Worm (Caenorhabditis elegans) whole organism, L1 larva: Measurements from ENCODE around the gene edg-1.

Experiments
- C16A3.4 ChIP-seq: fragments of 150-350 bp; optimal IDR thresholded peaks from 2 replicates; lab custom pipeline; 2014; ENCODE audit warnings: missing biosample characterization, missing genetic modification characterization
- C34B4.2 ChIP-seq: sonication (generic microtip); optimal IDR thresholded peaks from 2 replicates; lab custom pipeline; 2017; ENCODE audit warnings: mild to moderate bottlenecking, missing genetic modification characterization, missing compliant biosample characterization
- F16B12.6 ChIP-seq: fragments of 150-350 bp; optimal IDR thresholded peaks from 2 replicates; lab custom pipeline; 2014; ENCODE audit warnings: missing biosample characterization, missing genetic modification characterization
- aly-2 ChIP-seq: fragments of 150-350 bp; optimal IDR thresholded peaks from 2 replicates; lab custom pipeline; 2014; ENCODE audit warnings: missing biosample characterization, missing genetic modification characterization
- ama-1 ChIP-seq: fragments of 150-350 bp; optimal IDR thresholded peaks from 2 replicates; lab custom pipeline; 2014
- blmp-1 ChIP-seq: fragments of 150-350 bp; optimal IDR thresholded peaks from 2 replicates; lab custom pipeline; 2014; ENCODE audit warnings: missing biosample characterization, missing genetic modification characterization
- ceh-63 ChIP-seq: fragments of 200-800 bp; sonication (Bioruptor generic); optimal IDR thresholded peaks from 2 replicates; lab custom pipeline; 2018; ENCODE audit warnings: mild to moderate bottlenecking, missing genetic modification characterization, missing compliant biosample characterization
- ceh-8 ChIP-seq: fragments of 200-800 bp; sonication (Bioruptor generic); optimal IDR thresholded peaks from 2 replicates; lab custom pipeline; 2018; ENCODE audit warnings: mild to moderate bottlenecking, missing genetic modification characterization, moderate library complexity, missing compliant biosample characterization
- ceh-82 ChIP-seq, 3 experiments: fragments of 150-350 bp in 1 of 3; sonication (generic microtip) in 2 of 3; optimal IDR thresholded peaks; 2 replicates each; lab custom pipeline; 2014 to 2017; ENCODE audit warnings: missing biosample characterization in 3 of 3, missing genetic modification characterization in 3 of 3
- ces-1 ChIP-seq: fragments of 150-350 bp; optimal IDR thresholded peaks from 2 replicates; lab custom pipeline; 2014; ENCODE audit warnings: missing biosample characterization, missing genetic modification reagents, missing genetic modification characterization
- dpl-1 ChIP-seq, 3 experiments: fragments of 150-350 bp in 2 of 3; sonication (generic microtip) in 1 of 3; optimal IDR thresholded peaks; 2 replicates each; lab custom pipeline; 2014 to 2017; ENCODE audit warnings: missing biosample characterization in 3 of 3, missing genetic modification characterization in 3 of 3, missing genetic modification reagents in 3 of 3
- dsc-1 ChIP-seq: sonication (generic microtip); optimal IDR thresholded peaks from 2 replicates; lab custom pipeline; 2016; ENCODE audit warnings: mild to moderate bottlenecking, missing genetic modification characterization, missing compliant biosample characterization
- efl-1 ChIP-seq, 4 experiments: fragments of 150-350 bp; optimal IDR thresholded peaks in 3 of 4; peaks in 1 of 4; 1 replicate in 1 of 4; 2 replicates in 3 of 4; lab custom pipeline; 2014; ENCODE audit warnings: missing biosample characterization in 2 of 4, missing genetic modification characterization in 2 of 4, missing genetic modification reagents in 2 of 4
- elt-3 ChIP-seq, 6 experiments: fragments of 150-350 bp in 1 of 6; sonication (generic microtip); optimal IDR thresholded peaks; 2 replicates each; lab custom pipeline; 2017 to 2018; ENCODE audit warnings: missing biosample characterization in 6 of 6, missing genetic modification characterization in 6 of 6, inconsistent platforms in 1 of 6
- fkh-10 ChIP-seq: sonication (generic microtip); optimal IDR thresholded peaks from 2 replicates; lab custom pipeline; 2017; ENCODE audit warnings: missing biosample characterization, missing genetic modification reagents, missing genetic modification characterization
- fkh-8 ChIP-seq: sonication (generic microtip); optimal IDR thresholded peaks from 2 replicates; lab custom pipeline; 2016; ENCODE audit warnings: mild to moderate bottlenecking, missing genetic modification characterization, missing compliant biosample characterization
- fos-1 ChIP-seq: fragments of 150-350 bp; optimal IDR thresholded peaks from 2 replicates; lab custom pipeline; 2014; ENCODE audit warnings: missing biosample characterization, missing genetic modification characterization
- grh-1 ChIP-seq: fragments of 200-800 bp; sonication (Bioruptor generic); IDR thresholded peaks from 2 replicates; pipeline ENCODE4 v1.3.6; 2022; ENCODE audit warnings: missing genetic modification reagents, missing genetic modification characterization, missing compliant biosample characterization
- hpl-2 ChIP-seq: fragments of 150-350 bp; optimal IDR thresholded peaks from 2 replicates; lab custom pipeline; 2014; ENCODE audit warnings: missing biosample characterization, missing genetic modification reagents, missing genetic modification characterization
- irx-1 ChIP-seq: sonication (generic microtip); optimal IDR thresholded peaks from 2 replicates; lab custom pipeline; 2016; ENCODE audit warnings: missing genetic modification characterization, missing compliant biosample characterization
- isw-1 ChIP-seq: fragments of 200-800 bp; sonication (Bioruptor generic); IDR thresholded peaks from 2 replicates; pipeline ENCODE4 v1.3.6; 2022; ENCODE audit warnings: missing genetic modification characterization, missing compliant biosample characterization
- jun-1 ChIP-seq: fragments of 150-350 bp; optimal IDR thresholded peaks from 2 replicates; lab custom pipeline; 2014; ENCODE audit warnings: missing biosample characterization, missing genetic modification reagents, missing genetic modification characterization
- lin-14 ChIP-seq: fragments of 200-800 bp; sonication (Bioruptor generic); optimal IDR thresholded peaks from 2 replicates; lab custom pipeline; 2018; ENCODE audit warnings: mild to moderate bottlenecking, missing genetic modification characterization, moderate library complexity, missing compliant biosample characterization
- lin-35 ChIP-seq, 2 experiments: fragments of 150-350 bp; optimal IDR thresholded peaks; 2 replicates each; lab custom pipeline; 2014; ENCODE audit warnings: missing biosample characterization in 2 of 2, missing genetic modification characterization in 2 of 2, missing genetic modification reagents in 2 of 2
- lin-39 ChIP-seq: fragments of 150-350 bp; optimal IDR thresholded peaks from 2 replicates; lab custom pipeline; 2014; ENCODE audit warnings: missing biosample characterization, missing genetic modification reagents, missing genetic modification characterization
- lir-3 ChIP-seq: sonication (generic microtip); optimal IDR thresholded peaks from 2 replicates; lab custom pipeline; 2016; ENCODE audit warnings: mild to moderate bottlenecking, missing genetic modification characterization, moderate library complexity, missing compliant biosample characterization; ENCODE audit not compliant: poor library complexity
- lsy-2 ChIP-seq, 2 experiments: fragments of 150-350 bp; optimal IDR thresholded peaks; 2 replicates each; lab custom pipeline; 2014; ENCODE audit warnings: missing biosample characterization in 2 of 2, missing genetic modification characterization in 2 of 2
- mep-1 ChIP-seq: fragments of 150-350 bp; optimal IDR thresholded peaks from 2 replicates; lab custom pipeline; 2014; ENCODE audit warnings: missing biosample characterization, missing genetic modification characterization
- nhr-12 ChIP-seq: sonication (generic microtip); optimal IDR thresholded peaks from 2 replicates; lab custom pipeline; 2017; ENCODE audit warnings: missing biosample characterization, missing genetic modification characterization
- nhr-19 ChIP-seq: fragments of 200-800 bp; sonication (Bioruptor generic); conservative IDR thresholded peaks from 2 replicates; pipeline ENCODE4 v1.3.6; 2022; ENCODE audit warnings: missing genetic modification characterization, missing compliant biosample characterization
- nhr-20 ChIP-seq: sonication (generic microtip); optimal IDR thresholded peaks from 2 replicates; lab custom pipeline; 2016; ENCODE audit warnings: mild to moderate bottlenecking, missing genetic modification characterization, missing compliant biosample characterization
- nhr-47 ChIP-seq: sonication (generic microtip); optimal IDR thresholded peaks from 2 replicates; lab custom pipeline; 2016; ENCODE audit warnings: mild to moderate bottlenecking, missing genetic modification characterization, moderate library complexity, missing compliant biosample characterization
- nhr-71 ChIP-seq: sonication (generic microtip); optimal IDR thresholded peaks from 2 replicates; lab custom pipeline; 2016; ENCODE audit warnings: mild to moderate bottlenecking, missing genetic modification characterization, moderate library complexity, missing compliant biosample characterization
- nhr-76 ChIP-seq: sonication (generic microtip); optimal IDR thresholded peaks from 2 replicates; lab custom pipeline; 2017; ENCODE audit warnings: missing biosample characterization, missing genetic modification characterization
- nhr-85 ChIP-seq: sonication (generic microtip); peaks from one replicate; lab custom pipeline; 2016; ENCODE audit warnings: missing genetic modification characterization, inconsistent platforms, missing compliant biosample characterization
- rnt-1 ChIP-seq: sonication (generic microtip); optimal IDR thresholded peaks from 2 replicates; lab custom pipeline; 2016; ENCODE audit warnings: mild to moderate bottlenecking, missing genetic modification characterization, moderate library complexity, missing compliant biosample characterization
- skn-1 ChIP-seq: fragments of 150-350 bp; optimal IDR thresholded peaks from 2 replicates; lab custom pipeline; 2014; ENCODE audit warnings: missing biosample characterization, missing genetic modification characterization
- snu-23 ChIP-seq: sonication (generic microtip); optimal IDR thresholded peaks from 2 replicates; lab custom pipeline; 2016; ENCODE audit warnings: missing genetic modification characterization, missing compliant biosample characterization
- swsn-7 ChIP-seq: sonication (generic microtip); optimal IDR thresholded peaks from 2 replicates; lab custom pipeline; 2016; ENCODE audit warnings: missing genetic modification characterization, missing compliant biosample characterization
- tbx-2 ChIP-seq: sonication (generic microtip); optimal IDR thresholded peaks from 2 replicates; lab custom pipeline; 2016; ENCODE audit warnings: missing genetic modification characterization, missing compliant biosample characterization
- unc-98 ChIP-seq: fragments of 200-800 bp; sonication (Bioruptor generic); IDR thresholded peaks from 2 replicates; pipeline ENCODE4 v1.3.6; 2022; ENCODE audit warnings: missing genetic modification characterization, missing compliant biosample characterization
- xbp-1 ChIP-seq: sonication (generic microtip); optimal IDR thresholded peaks from 2 replicates; lab custom pipeline; 2016; ENCODE audit warnings: missing genetic modification characterization, missing compliant biosample characterization
- zag-1 ChIP-seq: fragments of 150-350 bp; optimal IDR thresholded peaks from 2 replicates; lab custom pipeline; 2014; ENCODE audit warnings: missing biosample characterization, missing genetic modification characterization

edg-1 gene

DNA sequence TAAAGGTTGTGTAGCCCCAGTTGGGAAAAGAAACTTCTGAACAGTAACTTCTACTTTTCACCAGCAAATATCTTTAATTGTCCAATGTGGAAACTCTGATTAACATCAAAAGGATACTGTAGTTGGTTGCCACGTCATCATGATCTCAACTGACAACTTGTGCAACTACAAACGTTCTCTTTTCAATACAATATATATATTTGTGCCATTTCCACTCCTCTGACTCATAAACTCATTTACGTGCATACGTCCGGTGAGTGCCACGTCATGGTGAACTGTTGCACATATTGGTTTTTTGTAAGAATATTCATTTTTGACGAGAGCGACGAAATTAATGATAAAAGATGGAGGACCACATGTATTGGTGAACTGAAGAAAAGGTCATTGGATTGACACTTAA is 12.8 kb upstream of the edg-1 start:
- TF ChIP-seq lsy-2 (tag; optimal IDR thresholded peaks at IDR 0.05; lab: Kevin White, UChicago) (no peak), nhr-76 (tag; lab: Kevin White, UChicago) (no peak)
- TF ChIP-seq, all 84 proteins: peak for 0

DNA sequence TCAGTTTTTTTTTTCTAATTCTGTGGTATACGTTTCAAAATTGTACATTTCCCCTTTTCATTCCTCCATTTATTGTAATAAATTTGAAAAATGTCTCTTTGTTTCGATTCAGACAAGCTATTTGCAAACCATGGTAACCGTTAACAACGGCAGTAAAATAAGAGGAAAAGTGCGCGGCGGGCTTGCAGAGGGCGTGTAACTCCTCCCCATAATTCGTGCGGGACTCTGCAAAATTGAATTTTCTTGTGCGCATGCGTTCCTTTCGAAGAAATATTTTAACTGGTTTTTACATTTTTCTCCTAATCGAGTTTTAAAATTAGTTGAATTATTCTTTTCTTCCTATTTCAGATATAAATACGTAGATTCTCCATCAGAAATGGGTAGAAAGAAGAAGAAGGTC is 10.0 kb upstream of the edg-1 start, which contains the start of gene znf-207:
TSS of gene znf-207 (plus strand) at position 349 of the 400 bp plus-strand sequence.
- TF ChIP-seq ama-1 (lab: Kevin White, UChicago) (no peak), snu-23 (GFP tag; lab: Kevin White, UChicago) (peak; percentile 53), nhr-20 (tag; lab: Kevin White, UChicago) (peak; percentile 32), unc-98 (GFP tag; lab: Robert Waterston, UW) (no peak), fkh-10 (GFP tag; lab: Kevin White, UChicago) (peak; percentile 15), skn-1 (tag; lab: Kevin White, UChicago) (peak; percentile 41), swsn-7 (tag; lab: Kevin White, UChicago) (peak; percentile 30), C16A3.4 (tag; lab: Kevin White, UChicago) (peak; percentile 48), lsy-2 (tag; optimal IDR thresholded peaks at IDR 0.05; lab: Kevin White, UChicago) (peak; percentile 3 to 56), rnt-1 (tag; lab: Kevin White, UChicago) (peak; percentile 48), ceh-82 (tag; optimal IDR thresholded peaks at IDR 0.05; lab: Kevin White, UChicago) (peak; percentile 2 to 41 (median 9)), lin-14 (GFP tag; lab: Kevin White, UChicago) (peak; percentile 70), elt-3 (tag; optimal IDR thresholded peaks at IDR 0.05; lab: Kevin White, UChicago) (no peak), dpl-1 (GFP tag; optimal IDR thresholded peaks at IDR 0.05; lab: Kevin White, UChicago) (peak in 2 of 3 experiments; percentile 16 to 41), xbp-1 (tag; lab: Kevin White, UChicago) (peak; percentile 15), fos-1 (tag; lab: Kevin White, UChicago) (no peak), F16B12.6 (tag; lab: Kevin White, UChicago) (peak; percentile 8), ces-1 (GFP tag; lab: Kevin White, UChicago) (peak; percentile 80), nhr-85 (peak; percentile 22), tbx-2 (tag; lab: Kevin White, UChicago) (peak; percentile 17), nhr-19 (GFP tag; lab: Robert Waterston, UW) (no peak), lir-3 (tag; lab: Kevin White, UChicago) (peak; percentile 1), mep-1 (peak; percentile 3), nhr-47 (tag; lab: Kevin White, UChicago) (peak; percentile 42), blmp-1 (peak; percentile 20), nhr-12 (tag; lab: Kevin White, UChicago) (no peak), efl-1 (optimal IDR thresholded peaks at IDR 0.05; lab: Kevin White, UChicago) (peak; percentile 39), efl-1 (GFP tag; optimal IDR thresholded peaks at IDR 0.05 in 1 of 2; lab: Kevin White, UChicago) (peak in 1 of 2 experiments; percentile 91), ceh-63 (GFP tag; lab: Kevin White, UChicago) (no peak), lin-35 (GFP tag; optimal IDR thresholded peaks at IDR 0.05; lab: Kevin White, UChicago) (peak; percentile 13 to 48), nhr-71 (tag; lab: Kevin White, UChicago) (peak; percentile 33), zag-1 (no peak), fkh-8 (peak; percentile 41), irx-1 (peak; percentile 5)

DNA sequence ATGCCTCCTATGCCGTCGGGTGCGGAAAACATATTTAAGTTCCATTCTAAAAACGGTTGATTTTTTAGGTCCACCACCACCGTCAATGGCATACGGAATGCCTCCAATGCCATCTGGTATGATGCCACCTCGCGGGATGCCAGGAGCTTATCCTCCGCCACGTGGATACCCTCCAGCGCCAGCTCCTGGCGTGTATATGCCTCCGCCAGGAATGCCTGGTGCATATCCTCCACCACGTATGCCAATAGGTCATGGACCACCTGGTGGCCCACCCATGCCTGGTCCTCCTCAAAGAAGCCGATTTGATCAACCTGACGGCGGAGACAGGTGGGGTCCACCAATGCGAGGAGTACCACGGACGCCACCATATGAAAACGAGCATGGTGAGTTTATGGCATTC is 9.1 kb upstream of the edg-1 start:
- TF ChIP-seq mep-1: no peak
- TF ChIP-seq hpl-2: no peak
- no peak for TF ChIP-seq aly-2 (tag; lab: Kevin White, UChicago)
- no peak for TF ChIP-seq C34B4.2
- no peak for TF ChIP-seq snu-23 (GFP tag; lab: Kevin White, UChicago)
- no peak for TF ChIP-seq isw-1 (GFP tag; lab: Robert Waterston, UW)
- TF ChIP-seq ceh-63 (GFP tag; lab: Kevin White, UChicago): no peak
- no peak for TF ChIP-seq grh-1 (GFP tag; lab: Robert Waterston, UW)
- TF ChIP-seq dsc-1 (tag; lab: Kevin White, UChicago): no peak
- no peak for TF ChIP-seq ceh-8
- no peak for TF ChIP-seq fos-1 (tag; lab: Kevin White, UChicago)
- no peak for TF ChIP-seq lin-39
- TF ChIP-seq jun-1 (tag; lab: Kevin White, UChicago): no peak
- no peak for TF ChIP-seq nhr-76 (tag; lab: Kevin White, UChicago)
